Fruit fly (Drosophila melanogaster) whole organism, embryonic: Measurements from ENCODE around the gene CG43759.

ENCODE experiments used
- Atf3 ChIP-seq: fragments of 200-800 bp; sonication (Bioruptor generic); optimal IDR thresholded peaks from 3 replicates; lab custom pipeline; 2016; ENCODE audit warnings: missing biosample characterization, missing genetic modification characterization
- B-H1 ChIP-seq: fragments of 200-800 bp; sonication (Bioruptor generic); IDR thresholded peaks from 3 replicates; pipeline ENCODE4 v1.3.6; 2022; ENCODE audit warnings: missing biosample characterization, missing genetic modification characterization
- CG10147 ChIP-seq: fragments of 200-800 bp; sonication (Bioruptor generic); optimal IDR thresholded peaks from 2 replicates; lab custom pipeline; 2019; ENCODE audit warnings: missing biosample characterization, mild to moderate bottlenecking, missing genetic modification characterization, moderate library complexity
- CG10431 ChIP-seq: fragments of 200-800 bp; sonication (Bioruptor generic); optimal IDR thresholded peaks from 3 replicates; lab custom pipeline; 2018; ENCODE audit warnings: missing biosample characterization, mild to moderate bottlenecking, missing genetic modification characterization
- CG11695 ChIP-seq: fragments of 200-800 bp; sonication (Bioruptor generic); IDR thresholded peaks from 3 replicates; pipeline ENCODE4 v1.3.6; 2022; ENCODE audit warnings: missing biosample characterization, missing genetic modification characterization
- CG11723 ChIP-seq: fragments of 200-800 bp; sonication (Bioruptor generic); optimal IDR thresholded peaks from 2 replicates; lab custom pipeline; 2017; ENCODE audit warnings: missing biosample characterization, mild to moderate bottlenecking, missing genetic modification characterization
- CG12236 ChIP-seq: fragments of 200-800 bp; sonication (Bioruptor generic); optimal IDR thresholded peaks from 2 replicates; lab custom pipeline; 2016; ENCODE audit warnings: missing biosample characterization, missing genetic modification characterization
- CG14050 ChIP-seq: fragments of 200-800 bp; sonication (Bioruptor generic); IDR thresholded peaks from 3 replicates; pipeline ENCODE4 v1.3.6; 2022; ENCODE audit warnings: missing biosample characterization, missing genetic modification characterization
- CG15696 ChIP-seq: fragments of 200-800 bp; sonication (Bioruptor generic); optimal IDR thresholded peaks from 2 replicates; lab custom pipeline; 2019; ENCODE audit warnings: missing biosample characterization, mild to moderate bottlenecking, missing genetic modification characterization, moderate library complexity
- CG18011 ChIP-seq: fragments of 200-800 bp; sonication (Bioruptor generic); optimal IDR thresholded peaks from 2 replicates; lab custom pipeline; 2017; ENCODE audit warnings: missing biosample characterization, missing genetic modification characterization, mild to moderate bottlenecking, moderate library complexity, missing genotype
- CG2120 ChIP-seq: fragments of 200-800 bp; sonication (Bioruptor generic); optimal IDR thresholded peaks from 3 replicates; lab custom pipeline; 2016; ENCODE audit warnings: missing biosample characterization, missing genetic modification characterization
- CG32532 ChIP-seq: fragments of 200-800 bp; sonication (Bioruptor generic); IDR thresholded peaks from 2 replicates; pipeline ENCODE4 v1.3.6; 2022; ENCODE audit warnings: missing biosample characterization, missing genetic modification characterization
- CG32767 ChIP-seq: fragments of 200-800 bp; sonication (Bioruptor generic); IDR thresholded peaks from 2 replicates; pipeline ENCODE4 v1.3.6; 2022; ENCODE audit warnings: missing biosample characterization, missing genetic modification characterization
- CG32772 ChIP-seq: fragments of 200-800 bp; sonication (Bioruptor generic); IDR thresholded peaks from 2 replicates; pipeline ENCODE4 v1.3.6; 2022; ENCODE audit warnings: missing biosample characterization, missing genetic modification characterization
- CG34376 ChIP-seq: fragments of 200-800 bp; sonication (Bioruptor generic); optimal IDR thresholded peaks from 2 replicates; lab custom pipeline; 2018; ENCODE audit warnings: missing biosample characterization, mild to moderate bottlenecking, missing genetic modification characterization
- CG42726 ChIP-seq: fragments of 200-800 bp; sonication (Bioruptor generic); IDR thresholded peaks from 2 replicates; pipeline ENCODE4 v1.3.6; 2022; ENCODE audit warnings: missing biosample characterization, missing genetic modification characterization; ENCODE audit not compliant: partially characterized antibody
- CG4328 ChIP-seq: fragments of 200-800 bp; sonication (Bioruptor generic); optimal IDR thresholded peaks from 3 replicates; lab custom pipeline; 2017; ENCODE audit warnings: missing biosample characterization, missing genetic modification reagents, missing genetic modification characterization
- CG4424 ChIP-seq: fragments of 200-800 bp; sonication (Bioruptor generic); optimal IDR thresholded peaks from 3 replicates; lab custom pipeline; 2016; ENCODE audit warnings: missing biosample characterization, missing genetic modification characterization
- CG7556 ChIP-seq: fragments of 200-800 bp; sonication (Bioruptor generic); optimal IDR thresholded peaks from 2 replicates; lab custom pipeline; 2017; ENCODE audit warnings: missing biosample characterization, mild to moderate bottlenecking, missing genetic modification characterization
- CG7928 ChIP-seq: fragments of 200-800 bp; sonication (Bioruptor generic); optimal IDR thresholded peaks from 2 replicates; lab custom pipeline; 2017; ENCODE audit warnings: missing biosample characterization, mild to moderate bottlenecking, missing genetic modification characterization
- CG8388 ChIP-seq: fragments of 200-800 bp; sonication (Bioruptor generic); optimal IDR thresholded peaks from 2 replicates; lab custom pipeline; 2019; ENCODE audit warnings: missing biosample characterization, mild to moderate bottlenecking, missing genetic modification characterization, moderate library complexity
- Dfd ChIP-seq, 2 experiments: fragments of >200 bp; optimal IDR thresholded peaks; 2 replicates each; lab custom pipeline; 2017; ENCODE audit warnings: missing biosample characterization in 2 of 2, missing genetic modification characterization in 2 of 2
- Dip2 ChIP-seq: fragments of 200-800 bp; sonication (Bioruptor generic); IDR thresholded peaks from 2 replicates; pipeline ENCODE4 v1.3.6; 2022; ENCODE audit warnings: missing biosample characterization, missing genetic modification characterization
- Ets65A ChIP-seq: fragments of 200-800 bp; sonication (Bioruptor generic); peaks from one replicate; lab custom pipeline; 2016; ENCODE audit warnings: missing biosample characterization, missing genetic modification characterization
- Fer3 ChIP-seq: fragments of 200-800 bp; sonication (Bioruptor generic); optimal IDR thresholded peaks from 2 replicates; lab custom pipeline; 2018; ENCODE audit warnings: missing biosample characterization, mild to moderate bottlenecking, missing genetic modification characterization, moderate library complexity
- Gsc ChIP-seq: fragments of 200-800 bp; sonication (Bioruptor generic); IDR thresholded peaks from 2 replicates; pipeline ENCODE4 v1.3.6; 2022; ENCODE audit warnings: missing biosample characterization, missing genetic modification characterization
- Kr ChIP-seq: fragments of 200-800 bp; sonication (Bioruptor generic); optimal IDR thresholded peaks from 2 replicates; lab custom pipeline; 2017; ENCODE audit warnings: missing biosample characterization, mild to moderate bottlenecking, missing genetic modification characterization
- Med ChIP-seq: fragments of 200-800 bp; sonication (Bioruptor generic); peaks from one replicate; lab custom pipeline; 2016; ENCODE audit warnings: missing biosample characterization, missing genetic modification characterization, mild to moderate bottlenecking, inconsistent platforms, moderate library complexity
- Usf ChIP-seq: fragments of 200-800 bp; sonication (Bioruptor generic); optimal IDR thresholded peaks from 2 replicates; lab custom pipeline; 2017; ENCODE audit warnings: missing genotype, missing biosample characterization, missing genetic modification characterization
- cato ChIP-seq: fragments of 200-800 bp; sonication (Bioruptor generic); optimal IDR thresholded peaks from 2 replicates; lab custom pipeline; 2016; ENCODE audit warnings: missing biosample characterization, missing genetic modification characterization, borderline replicate concordance
- dati ChIP-seq: fragments of 200-800 bp; sonication (Bioruptor generic); IDR thresholded peaks from 2 replicates; pipeline ENCODE4 v1.3.6; 2022; ENCODE audit warnings: missing biosample characterization, missing genetic modification characterization
- dimm ChIP-seq: fragments of 200-800 bp; sonication (Bioruptor generic); IDR thresholded peaks from 2 replicates; pipeline ENCODE4 v1.3.6; 2022; ENCODE audit warnings: missing biosample characterization, missing genetic modification characterization
- disco-r ChIP-seq: fragments of 200-800 bp; sonication (Bioruptor generic); optimal IDR thresholded peaks from 2 replicates; lab custom pipeline; 2016; ENCODE audit warnings: missing biosample characterization, missing genetic modification characterization
- ems ChIP-seq: fragments of 200-800 bp; sonication (Bioruptor generic); optimal IDR thresholded peaks from 3 replicates; lab custom pipeline; 2016; ENCODE audit warnings: missing biosample characterization, missing genetic modification characterization
- eve ChIP-seq, 2 experiments: fragments of >200 bp; optimal IDR thresholded peaks; 2 replicates each; lab custom pipeline; 2017; ENCODE audit warnings: missing biosample characterization in 2 of 2, missing genetic modification characterization in 2 of 2
- fu2 ChIP-seq: fragments of 200-800 bp; sonication (Bioruptor generic); optimal IDR thresholded peaks from 2 replicates; lab custom pipeline; 2016; ENCODE audit warnings: missing biosample characterization, missing genetic modification characterization
- gce ChIP-seq: fragments of 200-800 bp; sonication (Bioruptor generic); IDR thresholded peaks from 3 replicates; pipeline ENCODE4 v1.3.6; 2022; ENCODE audit warnings: missing biosample characterization, missing genetic modification characterization
- hth ChIP-seq: fragments of >200 bp; optimal IDR thresholded peaks from 2 replicates; lab custom pipeline; 2017; ENCODE audit warnings: inconsistent platforms
- nau ChIP-seq: fragments of 200-800 bp; sonication (Bioruptor generic); optimal IDR thresholded peaks from 3 replicates; lab custom pipeline; 2017; ENCODE audit warnings: missing biosample characterization, mild to moderate bottlenecking, missing genetic modification characterization, missing genetic modification reagents
- oc ChIP-seq: fragments of 200-800 bp; sonication (Bioruptor generic); optimal IDR thresholded peaks from 2 replicates; lab custom pipeline; 2018; ENCODE audit warnings: missing biosample characterization, mild to moderate bottlenecking, missing genetic modification characterization, moderate library complexity
- pfk ChIP-seq: fragments of 200-800 bp; sonication (Bioruptor generic); optimal IDR thresholded peaks from 2 replicates; lab custom pipeline; 2018; ENCODE audit warnings: missing biosample characterization, mild to moderate bottlenecking, missing genetic modification characterization, moderate library complexity
- pzg ChIP-seq: fragments of 200-800 bp; sonication (Bioruptor generic); optimal IDR thresholded peaks from 3 replicates; lab custom pipeline; 2018; ENCODE audit warnings: missing biosample characterization, mild to moderate bottlenecking, missing genetic modification characterization, moderate library complexity
- row ChIP-seq: fragments of 200-800 bp; sonication (Bioruptor generic); IDR thresholded peaks from 3 replicates; pipeline ENCODE4 v1.3.6; 2022; ENCODE audit warnings: missing biosample characterization, missing genetic modification characterization
- schlank ChIP-seq: fragments of 200-800 bp; sonication (Bioruptor generic); optimal IDR thresholded peaks from 2 replicates; lab custom pipeline; 2018; ENCODE audit warnings: missing biosample characterization, mild to moderate bottlenecking, missing genetic modification characterization
- sima ChIP-seq: fragments of 200-800 bp; sonication (Bioruptor generic); optimal IDR thresholded peaks from 2 replicates; lab custom pipeline; 2016; ENCODE audit warnings: missing biosample characterization, missing genetic modification characterization
- sob ChIP-seq: fragments of 200-800 bp; sonication (Bioruptor generic); IDR thresholded peaks from 2 replicates; pipeline ENCODE4 v1.3.6; 2022; ENCODE audit warnings: missing biosample characterization, missing genetic modification characterization
- sqz ChIP-seq: fragments of 200-800 bp; sonication (Bioruptor generic); optimal IDR thresholded peaks from 3 replicates; lab custom pipeline; 2018; ENCODE audit warnings: missing biosample characterization, mild to moderate bottlenecking, missing genetic modification characterization
- ssp ChIP-seq: fragments of 200-800 bp; sonication (Bioruptor generic); IDR thresholded peaks from 2 replicates; pipeline ENCODE4 v1.3.6; 2022; ENCODE audit warnings: missing biosample characterization, missing genetic modification characterization
- stc ChIP-seq: fragments of 200-800 bp; sonication (Bioruptor generic); IDR thresholded peaks from 2 replicates; pipeline ENCODE4 v1.3.6; 2022; ENCODE audit warnings: missing biosample characterization, missing genetic modification characterization
- tio ChIP-seq: fragments of 200-800 bp; sonication (Bioruptor generic); optimal IDR thresholded peaks from 2 replicates; lab custom pipeline; 2017; ENCODE audit warnings: missing biosample characterization, missing genetic modification characterization, inconsistent platforms
- trh ChIP-seq: fragments of 200-800 bp; sonication (Bioruptor generic); optimal IDR thresholded peaks from 2 replicates; lab custom pipeline; 2016; ENCODE audit warnings: missing biosample characterization, missing genetic modification characterization

CG43759 gene

DNA sequence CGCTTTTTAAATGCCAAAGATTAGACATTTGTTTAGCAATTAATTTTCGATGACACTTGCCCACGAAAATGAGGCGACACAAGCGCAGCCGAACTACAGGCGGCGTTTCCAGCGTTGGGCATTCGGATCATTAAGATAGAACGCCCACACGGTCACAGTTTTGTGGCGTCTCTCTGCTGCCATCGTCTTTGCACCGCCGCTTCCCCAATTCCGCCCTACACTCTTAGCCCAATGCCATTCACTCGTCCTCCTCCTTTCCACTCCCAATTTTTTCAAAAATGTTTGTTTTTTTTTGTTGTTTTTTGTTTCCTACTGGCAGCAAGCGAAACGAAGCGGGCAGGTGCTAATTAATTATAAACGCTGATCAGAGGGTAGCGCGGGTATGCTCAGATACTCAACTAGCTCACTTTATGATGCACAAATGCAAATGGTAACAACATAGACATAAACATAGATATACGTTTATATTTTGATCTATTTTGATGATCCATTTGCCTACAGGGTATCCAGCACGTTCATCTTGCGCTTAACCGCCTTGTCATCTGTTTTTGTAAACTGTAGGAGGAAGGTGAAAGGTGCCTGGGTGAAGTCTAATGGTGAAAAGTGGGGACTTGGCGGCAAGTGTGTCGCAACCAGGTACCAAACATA, 21.2 kb downstream of the CG43759 start (continued):
- peak; percentile 24 for TF ChIP-seq CG7556 (GFP tag; lab: Kevin White, UChicago)
- TF ChIP-seq CG18011 = no peak
- no peak for TF ChIP-seq schlank (tag; lab: Kevin White, UChicago)
- no peak for TF ChIP-seq Dfd (GFP tag; optimal IDR thresholded peaks at IDR 0.05; lab: Kevin White, UChicago)
- TF ChIP-seq CG8388 (GFP tag; lab: Kevin White, UChicago) = peak; percentile 63
- peak; percentile 83 for TF ChIP-seq CG32767 (GFP tag; lab: Robert Waterston, UW)
- TF ChIP-seq CG32532 (GFP tag; lab: Robert Waterston, UW) = peak; percentile 79; the same call in 1 of the 2 replicates
- TF ChIP-seq tio (GFP tag; lab: Kevin White, UChicago) = peak; percentile 43
- TF ChIP-seq fu2 = peak; percentile 12
- TF ChIP-seq disco-r = peak; percentile 32
- peak; percentile 95 for TF ChIP-seq Ets65A (GFP tag; lab: Kevin White, UChicago)
- peak; percentile 17 for TF ChIP-seq Usf (GFP tag; lab: Kevin White, UChicago)
- no peak for TF ChIP-seq CG42726 (GFP tag; lab: Robert Waterston, UW)
- peak; percentile 84 for TF ChIP-seq sob
- TF ChIP-seq ems (GFP tag; lab: Kevin White, UChicago) = peak; percentile 76
- peak; percentile 97 for TF ChIP-seq Med
- TF ChIP-seq CG11695 = peak; percentile 82
- peak; percentile 80 for TF ChIP-seq B-H1 (GFP tag; lab: Robert Waterston, UW)
- TF ChIP-seq CG15696 (tag; lab: Kevin White, UChicago) = peak; percentile 48
- peak; percentile 45; the same call in 1 of the 2 replicates for TF ChIP-seq dimm (GFP tag; lab: Robert Waterston, UW)
- TF ChIP-seq CG34376 (GFP tag; lab: Kevin White, UChicago) = no peak
- TF ChIP-seq eve (GFP tag; optimal IDR thresholded peaks at IDR 0.05; lab: Kevin White, UChicago) = peak in 1 of 2 experiments; percentile 87
- peak; percentile 74; the same call in 1 of the 2 replicates for TF ChIP-seq dati (GFP tag; lab: Robert Waterston, UW)
- TF ChIP-seq Kr = no peak
- TF ChIP-seq CG4424 (GFP tag; lab: Kevin White, UChicago) = peak; percentile 80
- no peak for TF ChIP-seq hth (lab: Kevin White, UChicago)
- peak; percentile 68 for TF ChIP-seq Fer3 (tag; lab: Kevin White, UChicago)
- TF ChIP-seq trh (GFP tag; lab: Kevin White, UChicago) = peak; percentile 10
- TF ChIP-seq pfk (GFP tag; lab: Kevin White, UChicago) = no peak
- TF ChIP-seq sqz = peak; percentile 15
- no peak for TF ChIP-seq CG10431 (GFP tag; lab: Kevin White, UChicago)
- no peak for TF ChIP-seq CG10147
- no peak for TF ChIP-seq Dip2
- peak; percentile 71 for TF ChIP-seq oc (tag; lab: Kevin White, UChicago)
- no peak for TF ChIP-seq sima (GFP tag; lab: Kevin White, UChicago)
- no peak for TF ChIP-seq CG12236 (GFP tag; lab: Kevin White, UChicago)
- peak; percentile 65 for TF ChIP-seq ssp (GFP tag; lab: Robert Waterston, UW)
- peak; percentile 64; the same call in 2 of the 3 replicates for TF ChIP-seq CG14050
- peak; percentile 75 for TF ChIP-seq stc
- peak; percentile 10 for TF ChIP-seq CG7928
- TF ChIP-seq Gsc = peak; percentile 74
- TF ChIP-seq cato (GFP tag; lab: Kevin White, UChicago) = peak; percentile 55
- TF ChIP-seq CG32772 = peak; percentile 83
- peak; percentile 65 for TF ChIP-seq CG2120 (GFP tag; lab: Kevin White, UChicago)
- TF ChIP-seq gce = peak; percentile 79; the same call in 1 of the 3 replicates
- TF ChIP-seq CG4328 (GFP tag; lab: Kevin White, UChicago) = no peak
- peak; percentile 31 for TF ChIP-seq Atf3 (GFP tag; lab: Kevin White, UChicago)
- TF ChIP-seq row (GFP tag; lab: Robert Waterston, UW) = peak; percentile 87
- TF ChIP-seq nau = peak; percentile 49
- TF ChIP-seq CG11723 (GFP tag; lab: Kevin White, UChicago) = peak; percentile 34
- no peak for TF ChIP-seq pzg (GFP tag; lab: Kevin White, UChicago)
